Fruit fly (Drosophila melanogaster) whole organism: Measurements from ENCODE around the gene CG46307.

ENCODE experiments used
- CG8478 ChIP-seq: fragments of >200 bp; optimal IDR thresholded peaks from 2 replicates; lab custom pipeline; 2018; ENCODE audit warnings: inconsistent platforms
- Dll ChIP-seq: fragments of >200 bp; optimal IDR thresholded peaks from 2 replicates; lab custom pipeline; 2017
- pan ChIP-seq: fragments of >200 bp; optimal IDR thresholded peaks from 2 replicates; lab custom pipeline; 2017
- psq ChIP-seq: fragments of >200 bp; optimal IDR thresholded peaks from 2 replicates; lab custom pipeline; 2017

DNA sequence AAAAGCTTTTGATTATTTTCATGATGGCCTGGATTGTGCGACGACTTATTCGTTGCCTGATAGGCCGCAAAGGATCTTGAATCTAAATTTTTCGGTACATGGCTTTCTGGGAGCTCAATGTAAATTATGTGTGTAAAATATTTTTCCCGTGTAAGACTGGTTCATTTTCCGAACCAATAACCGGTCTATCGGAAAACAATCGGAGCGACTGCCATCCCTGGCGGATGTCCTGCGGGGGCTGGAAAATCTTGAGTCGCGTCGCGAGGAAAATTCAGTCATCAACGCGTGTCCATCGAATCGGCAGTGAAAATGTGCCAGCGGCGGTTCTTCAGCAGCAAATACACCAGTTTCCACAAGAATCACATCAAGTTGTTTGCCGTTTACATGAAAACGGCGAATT lies at the start of gene CG46307, which contains the start of gene Nhe2:
- TF ChIP-seq pan (lab: Kevin White, UChicago): no peak
- no peak for TF ChIP-seq Dll (lab: Kevin White, UChicago)
- no peak for TF ChIP-seq CG8478 (lab: Kevin White, UChicago)
- TF ChIP-seq psq (lab: Kevin White, UChicago): no peak
